Worm (Caenorhabditis elegans): ENCODE measurements around the gene vep-2.

- TF ChIP-seq alr-1 (tag; optimal IDR thresholded peaks at IDR 0.05; ENCODE audit: borderline replicate concordance), result no peak
- no peak for TF ChIP-seq unc-98 (GFP tag; IDR thresholded peaks at IDR 0.05)
- no peak for TF ChIP-seq lin-13 (GFP tag; optimal IDR thresholded peaks at IDR 0.05)
- no peak for TF ChIP-seq ceh-82 (tag; optimal IDR thresholded peaks at IDR 0.05)
- TF ChIP-seq ces-1 (GFP tag; optimal IDR thresholded peaks at IDR 0.05), result no peak
- TF ChIP-seq lin-14 (GFP tag; optimal IDR thresholded peaks at IDR 0.05), result no peak
- no peak for TF ChIP-seq unc-130 (tag; optimal IDR thresholded peaks at IDR 0.05)
- no peak for TF ChIP-seq mep-1 (tag; optimal IDR thresholded peaks at IDR 0.05)
- no peak for TF ChIP-seq sptf-1 (tag; optimal IDR thresholded peaks at IDR 0.05)
- no peak for TF ChIP-seq nhr-12 (tag; optimal IDR thresholded peaks at IDR 0.05)
- no peak for TF ChIP-seq lin-39 (tag; optimal IDR thresholded peaks at IDR 0.05)
- no peak for TF ChIP-seq fkh-10 (GFP tag; optimal IDR thresholded peaks at IDR 0.05)
- no peak for TF ChIP-seq sox-4 (tag; optimal IDR thresholded peaks at IDR 0.05)
Observed at ce11 chrX:3628016-3628415, at the start of gene vep-2.

All from whole organism, L1 larva.